Worm (Caenorhabditis elegans): ENCODE data around the gene F32D8.3.

DNA sequence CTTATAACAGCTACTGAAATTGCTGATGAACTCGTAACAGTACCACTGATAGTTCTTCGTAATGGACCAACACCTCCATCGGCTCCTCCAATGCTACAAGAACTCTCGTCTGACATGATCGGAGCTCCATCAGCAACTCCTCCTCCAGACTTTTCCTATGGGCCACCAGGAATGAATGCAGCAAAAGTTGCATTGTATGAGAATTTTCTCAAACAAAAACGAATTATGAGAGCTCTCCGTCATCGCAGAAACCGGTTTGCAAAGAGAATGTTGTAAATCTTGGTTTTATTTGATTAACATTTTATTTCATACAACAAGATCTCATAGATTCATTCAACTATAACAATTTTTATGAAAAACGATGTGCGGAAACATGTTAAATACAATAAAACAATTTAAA, 927 bp downstream of the F32D8.3 start:
- TF ChIP-seq him-1 (tag; optimal IDR thresholded peaks at IDR 0.05) = no peak
- no peak for TF ChIP-seq dao-5 (tag; optimal IDR thresholded peaks at IDR 0.05)
